Worm (Caenorhabditis elegans): ENCODE results near the gene F47B8.5.

- no peak for TF ChIP-seq skn-1 (tag; optimal IDR thresholded peaks at IDR 0.05)
- TF ChIP-seq unc-130 (tag; optimal IDR thresholded peaks at IDR 0.05) = no peak
- no peak for TF ChIP-seq nhr-28 (tag; optimal IDR thresholded peaks at IDR 0.05)
- TF ChIP-seq egl-27 (tag; optimal IDR thresholded peaks at IDR 0.05) = no peak
- TF ChIP-seq sox-4 (tag; optimal IDR thresholded peaks at IDR 0.05) = no peak
- TF ChIP-seq unc-86 (tag; optimal IDR thresholded peaks at IDR 0.05) = no peak
- TF ChIP-seq snpc-4 (tag; optimal IDR thresholded peaks at IDR 0.05) = no peak
- no peak for TF ChIP-seq ztf-4 (tag; optimal IDR thresholded peaks at IDR 0.05)
- no peak for TF ChIP-seq lsy-2 (tag; optimal IDR thresholded peaks at IDR 0.05)
- no peak for TF ChIP-seq fkh-10 (GFP tag; optimal IDR thresholded peaks at IDR 0.05)
- TF ChIP-seq C34B4.2 (tag; optimal IDR thresholded peaks at IDR 0.05) = no peak
- TF ChIP-seq fos-1 (tag; optimal IDR thresholded peaks at IDR 0.05) = no peak
These were observed 41.9 kb downstream of the F47B8.5 start, which contains the start of gene F40G12.11 for ce11 chrV:14285803-14286202.
